Worm (Caenorhabditis elegans) whole organism, L2 larva: Measurements from ENCODE around the gene F37C12.14.
A peak's percentile ranks its signal among the peaks of the same experiment; 100 is the strongest.

Experiments
- C34F6.9 ChIP-seq: fragments of 150-350 bp; optimal IDR thresholded peaks from 2 replicates; lab custom pipeline; 2014; ENCODE audit warnings: missing biosample characterization, missing genetic modification characterization
- F13H6.1 ChIP-seq: sonication (generic microtip); optimal IDR thresholded peaks from 2 replicates; lab custom pipeline; 2016; ENCODE audit warnings: missing genetic modification characterization, missing compliant biosample characterization
- R02D3.7 ChIP-seq: fragments of 150-350 bp; optimal IDR thresholded peaks from 2 replicates; lab custom pipeline; 2014; ENCODE audit warnings: missing biosample characterization, missing genetic modification characterization
- ZK546.5 ChIP-seq: sonication (generic microtip); optimal IDR thresholded peaks from 2 replicates; lab custom pipeline; 2017; ENCODE audit warnings: missing biosample characterization, missing genetic modification characterization
- alr-1 ChIP-seq: fragments of 150-350 bp; optimal IDR thresholded peaks from 2 replicates; lab custom pipeline; 2014; ENCODE audit warnings: missing biosample characterization, missing genetic modification characterization
- aly-2 ChIP-seq: fragments of 150-350 bp; optimal IDR thresholded peaks from 2 replicates; lab custom pipeline; 2014; ENCODE audit warnings: missing biosample characterization, missing genetic modification characterization
- ama-1 ChIP-seq: fragments of 150-350 bp; optimal IDR thresholded peaks from 2 replicates; lab custom pipeline; 2018; ENCODE audit warnings: inconsistent platforms
- blmp-1 ChIP-seq: sonication (generic microtip); optimal IDR thresholded peaks from 2 replicates; lab custom pipeline; 2017; ENCODE audit warnings: missing genetic modification characterization, mild to moderate bottlenecking, missing compliant biosample characterization, antibody characterized with exemption, moderate library complexity; ENCODE audit not compliant: insufficient read depth
- ceh-16 ChIP-seq: fragments of 150-350 bp; optimal IDR thresholded peaks from 2 replicates; lab custom pipeline; 2014; ENCODE audit warnings: missing biosample characterization, missing genetic modification characterization
- ceh-82 ChIP-seq: fragments of 150-350 bp; optimal IDR thresholded peaks from 2 replicates; lab custom pipeline; 2014; ENCODE audit warnings: missing biosample characterization, missing genetic modification characterization
- dmd-4 ChIP-seq: sonication (generic microtip); optimal IDR thresholded peaks from 2 replicates; lab custom pipeline; 2017; ENCODE audit warnings: missing biosample characterization, missing genetic modification characterization
- egl-27 ChIP-seq: sonication (generic microtip); optimal IDR thresholded peaks from 3 replicates; lab custom pipeline; 2017; ENCODE audit warnings: missing biosample characterization, missing genetic modification reagents, missing genetic modification characterization
- elt-1 ChIP-seq: fragments of 150-350 bp; optimal IDR thresholded peaks from 2 replicates; lab custom pipeline; 2014; ENCODE audit warnings: missing biosample characterization, missing genetic modification characterization
- elt-3 ChIP-seq: sonication (generic microtip); optimal IDR thresholded peaks from 2 replicates; lab custom pipeline; 2017; ENCODE audit warnings: missing biosample characterization, missing genetic modification characterization
- fos-1 ChIP-seq: fragments of 150-350 bp; optimal IDR thresholded peaks from 2 replicates; lab custom pipeline; 2014; ENCODE audit warnings: missing biosample characterization, missing genetic modification characterization
- gmeb-1 ChIP-seq: fragments of 150-350 bp; optimal IDR thresholded peaks from 2 replicates; lab custom pipeline; 2014; ENCODE audit warnings: missing biosample characterization, missing genetic modification characterization
- lin-11 ChIP-seq: fragments of 150-350 bp; sonication (generic microtip); optimal IDR thresholded peaks from 2 replicates; lab custom pipeline; 2014; ENCODE audit warnings: missing biosample characterization, missing genetic modification characterization, inconsistent platforms, mixed read lengths
- lin-13 ChIP-seq: fragments of 150-350 bp; optimal IDR thresholded peaks from 2 replicates; lab custom pipeline; 2014; ENCODE audit warnings: missing biosample characterization, missing genetic modification reagents, missing genetic modification characterization
- lin-39 ChIP-seq: fragments of 150-350 bp; optimal IDR thresholded peaks from 2 replicates; lab custom pipeline; 2014; ENCODE audit warnings: missing biosample characterization, missing genetic modification reagents, missing genetic modification characterization
- lsy-2 ChIP-seq, 2 experiments: fragments of 150-350 bp in 1 of 2; sonication (generic microtip) in 1 of 2; optimal IDR thresholded peaks; 2 replicates each; lab custom pipeline; 2014 to 2017; ENCODE audit warnings: missing biosample characterization in 2 of 2, missing genetic modification characterization in 2 of 2
- mab-5 ChIP-seq: fragments of 150-350 bp; optimal IDR thresholded peaks from 2 replicates; lab custom pipeline; 2014; ENCODE audit warnings: missing biosample characterization, missing genetic modification characterization
- mdl-1 ChIP-seq, 2 experiments: fragments of 150-350 bp in 1 of 2; sonication (generic microtip) in 1 of 2; optimal IDR thresholded peaks; 2 replicates each; lab custom pipeline; 2017; ENCODE audit warnings: missing biosample characterization in 2 of 2, missing genetic modification characterization in 2 of 2
- nhr-10 ChIP-seq: sonication (generic microtip); optimal IDR thresholded peaks from 2 replicates; lab custom pipeline; 2017; ENCODE audit warnings: missing biosample characterization, missing genetic modification characterization
- nhr-11 ChIP-seq: fragments of 150-350 bp; optimal IDR thresholded peaks from 2 replicates; lab custom pipeline; 2014; ENCODE audit warnings: missing biosample characterization, missing genetic modification characterization
- nhr-12 ChIP-seq: fragments of 150-350 bp; optimal IDR thresholded peaks from 2 replicates; lab custom pipeline; 2014; ENCODE audit warnings: missing biosample characterization, missing genetic modification characterization
- nhr-129 ChIP-seq: fragments of 150-350 bp; optimal IDR thresholded peaks from 2 replicates; lab custom pipeline; 2014; ENCODE audit warnings: missing biosample characterization, missing genetic modification characterization
- nhr-23 ChIP-seq: fragments of 150-350 bp; optimal IDR thresholded peaks from 2 replicates; lab custom pipeline; 2014; ENCODE audit warnings: missing biosample characterization, missing genetic modification reagents, missing genetic modification characterization
- nhr-237 ChIP-seq: fragments of 150-350 bp; optimal IDR thresholded peaks from 2 replicates; lab custom pipeline; 2014; ENCODE audit warnings: missing biosample characterization, missing genetic modification characterization
- nhr-25 ChIP-seq: fragments of 150-350 bp; sonication (generic microtip); optimal IDR thresholded peaks from 3 replicates; lab custom pipeline; 2014; ENCODE audit warnings: missing biosample characterization, missing genetic modification characterization
- nhr-6 ChIP-seq: fragments of 150-350 bp; optimal IDR thresholded peaks from 2 replicates; lab custom pipeline; 2014; ENCODE audit warnings: missing biosample characterization, missing genetic modification characterization
- nhr-77 ChIP-seq: fragments of 150-350 bp; optimal IDR thresholded peaks from 2 replicates; lab custom pipeline; 2014; ENCODE audit warnings: missing biosample characterization, missing genetic modification characterization
- peb-1 ChIP-seq: fragments of 150-350 bp; optimal IDR thresholded peaks from 2 replicates; lab custom pipeline; 2014; ENCODE audit warnings: missing biosample characterization, missing genetic modification characterization
- sem-4 ChIP-seq: fragments of 150-350 bp; optimal IDR thresholded peaks from 2 replicates; lab custom pipeline; 2014; ENCODE audit warnings: missing biosample characterization, missing genetic modification reagents, missing genetic modification characterization
- skn-1 ChIP-seq: sonication (generic microtip); optimal IDR thresholded peaks from 2 replicates; lab custom pipeline; 2017; ENCODE audit warnings: missing biosample characterization, missing genetic modification characterization
- sma-3 ChIP-seq: sonication (generic microtip); optimal IDR thresholded peaks from 2 replicates; lab custom pipeline; 2016; ENCODE audit warnings: missing genetic modification reagents, missing genetic modification characterization, missing compliant biosample characterization
- snpc-4 ChIP-seq: fragments of 150-350 bp; optimal IDR thresholded peaks from 2 replicates; lab custom pipeline; 2014; ENCODE audit warnings: missing biosample characterization, missing genetic modification characterization
- unc-55 ChIP-seq: fragments of 150-350 bp; sonication (generic microtip); optimal IDR thresholded peaks from 3 replicates; lab custom pipeline; 2014; ENCODE audit warnings: missing biosample characterization, missing genetic modification reagents, missing genetic modification characterization
- unc-62 ChIP-seq: fragments of 150-350 bp; optimal IDR thresholded peaks from 2 replicates; lab custom pipeline; 2014; ENCODE audit warnings: missing biosample characterization, missing genetic modification reagents, missing genetic modification characterization
- zag-1 ChIP-seq: fragments of 150-350 bp; optimal IDR thresholded peaks from 2 replicates; lab custom pipeline; 2014; ENCODE audit warnings: missing biosample characterization, missing genetic modification characterization
- ztf-1 ChIP-seq: fragments of 200-800 bp; sonication (Bioruptor generic); conservative IDR thresholded peaks from 2 replicates; pipeline ENCODE4 v1.3.6; 2022; ENCODE audit warnings: missing genetic modification characterization, missing compliant biosample characterization
- ztf-11 ChIP-seq: sonication (generic microtip); optimal IDR thresholded peaks from 2 replicates; lab custom pipeline; 2017; ENCODE audit warnings: missing biosample characterization, missing genetic modification characterization
- ztf-4 ChIP-seq: fragments of 150-350 bp; optimal IDR thresholded peaks from 2 replicates; lab custom pipeline; 2014; ENCODE audit warnings: missing biosample characterization, missing genetic modification characterization

Gene F37C12.14

ce11 chrIII:7198838-7199237, 13.5 kb upstream of the F37C12.14 start, which contains the start of gene pfd-5 (continued):
- TF ChIP-seq mab-5 (tag; lab: Kevin White, UChicago) = no peak
- no peak for TF ChIP-seq peb-1 (tag; lab: Kevin White, UChicago)
- TF ChIP-seq nhr-25 (tag; lab: Kevin White, UChicago) = peak; percentile 37
- no peak for TF ChIP-seq ztf-1 (GFP tag; lab: Robert Waterston, UW)
- no peak for TF ChIP-seq alr-1
- peak; percentile 29 for TF ChIP-seq fos-1 (tag; lab: Kevin White, UChicago)
- TF ChIP-seq nhr-10 = no peak
- TF ChIP-seq elt-1 = no peak
- peak; percentile 33 for TF ChIP-seq egl-27
- TF ChIP-seq R02D3.7 (tag; lab: Kevin White, UChicago) = no peak
- no peak for TF ChIP-seq ceh-82 (tag; lab: Kevin White, UChicago)
- TF ChIP-seq skn-1 (tag; lab: Kevin White, UChicago) = no peak
- TF ChIP-seq ztf-11 = no peak
- no peak for TF ChIP-seq nhr-12 (tag; lab: Kevin White, UChicago)
- TF ChIP-seq nhr-6 (tag; lab: Kevin White, UChicago) = no peak
- peak; percentile 49 for TF ChIP-seq F13H6.1
- TF ChIP-seq lin-39 (tag; lab: Kevin White, UChicago) = no peak
- TF ChIP-seq blmp-1 = no peak
- no peak for TF ChIP-seq unc-62 (GFP tag; lab: Kevin White, UChicago)
- TF ChIP-seq ZK546.5 (tag; lab: Kevin White, UChicago) = no peak
- TF ChIP-seq sem-4 (tag; lab: Kevin White, UChicago) = no peak
- no peak for TF ChIP-seq zag-1
- TF ChIP-seq ceh-16 = no peak
- no peak for TF ChIP-seq ztf-4 (tag; lab: Kevin White, UChicago)

- no peak for TF ChIP-seq unc-62 (GFP tag; lab: Kevin White, UChicago)
- peak; percentile 8 for TF ChIP-seq ama-1
Observed at ce11 chrIII:7197973-7198372, 12.6 kb upstream of the F37C12.14 start, which contains the start of gene exos-9. Gene exos-9 (minus strand): TSS chrIII:7198073.

DNA sequence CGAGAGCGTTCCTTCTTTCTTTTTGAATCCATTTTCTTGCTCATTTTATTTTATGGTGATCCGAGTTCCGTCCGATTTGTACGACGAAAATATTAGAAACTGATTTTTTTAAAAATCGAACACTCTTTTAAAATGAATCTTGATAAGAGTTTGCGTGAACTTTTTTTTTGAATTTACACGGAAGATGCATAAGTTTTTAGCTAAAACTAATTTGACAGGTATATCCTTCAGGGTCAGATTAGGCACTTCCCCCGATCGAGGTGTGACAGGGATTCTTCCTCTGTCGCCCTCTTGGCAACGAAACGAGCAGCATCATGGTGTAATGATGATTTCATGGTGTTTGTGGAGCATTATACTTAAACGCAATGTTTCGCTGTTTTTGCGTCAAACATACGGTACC, 10.0 kb upstream of the F37C12.14 start, which contains the start of gene F37C12.18:
TSS of gene F37C12.18 (minus strand) at position 101 of the 400 bp plus-strand sequence.
- no peak for TF ChIP-seq lin-13 (GFP tag; lab: Kevin White, UChicago)
- TF ChIP-seq ceh-82 (tag; lab: Kevin White, UChicago) = no peak
- TF ChIP-seq lsy-2 (tag; optimal IDR thresholded peaks at IDR 0.05; lab: Kevin White, UChicago) = no peak
- TF ChIP-seq egl-27 = no peak
- TF ChIP-seq alr-1 = no peak
- no peak for TF ChIP-seq lin-11
- no peak for TF ChIP-seq ztf-11
- no peak for TF ChIP-seq elt-1
- no peak for TF ChIP-seq aly-2
- no peak for TF ChIP-seq nhr-10
- TF ChIP-seq gmeb-1 (tag; lab: Kevin White, UChicago) = no peak
- no peak for TF ChIP-seq nhr-237 (tag; lab: Kevin White, UChicago)

DNA sequence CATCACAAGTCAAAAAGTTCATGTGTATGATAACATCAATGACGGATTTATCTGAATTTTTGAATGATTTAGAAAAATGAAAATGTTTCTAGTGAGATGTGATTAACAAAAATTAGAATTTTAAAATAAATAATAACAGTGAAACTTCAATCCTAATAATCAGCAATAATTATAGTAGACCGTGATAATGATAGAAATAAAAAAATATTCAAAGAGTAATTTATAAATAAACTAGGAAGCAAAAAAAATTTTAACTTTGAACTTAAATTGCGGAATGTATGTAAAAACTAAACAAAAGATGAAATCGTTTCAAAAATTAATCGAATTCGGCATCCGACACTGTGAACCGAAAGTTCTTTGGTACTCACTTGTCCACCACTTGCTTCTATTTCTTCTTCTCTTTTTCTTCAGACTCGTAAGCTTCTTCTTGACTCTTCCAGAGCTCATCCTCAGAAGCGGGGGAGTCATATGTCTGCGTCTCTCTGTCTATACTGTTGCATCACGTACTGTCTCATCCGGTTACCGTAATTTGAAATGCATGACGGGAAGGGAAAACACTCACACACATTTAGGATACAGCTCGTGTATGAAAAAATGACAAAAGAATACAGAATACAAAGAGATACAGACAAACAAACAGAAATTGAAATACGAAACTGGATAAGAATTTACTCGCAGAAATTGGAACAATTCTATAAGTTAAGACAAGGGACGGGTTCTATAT, 7.7 kb upstream of the F37C12.14 start, which contains the start of gene mec-14:
TSS of gene mec-14 (minus strand) at position 51 of the 724 bp plus-strand sequence.
- TF ChIP-seq mdl-1 (tag; optimal IDR thresholded peaks at IDR 0.05; lab: Kevin White, UChicago) = no peak
- TF ChIP-seq unc-55 (GFP tag; lab: Kevin White, UChicago) = peak; percentile 68

DNA sequence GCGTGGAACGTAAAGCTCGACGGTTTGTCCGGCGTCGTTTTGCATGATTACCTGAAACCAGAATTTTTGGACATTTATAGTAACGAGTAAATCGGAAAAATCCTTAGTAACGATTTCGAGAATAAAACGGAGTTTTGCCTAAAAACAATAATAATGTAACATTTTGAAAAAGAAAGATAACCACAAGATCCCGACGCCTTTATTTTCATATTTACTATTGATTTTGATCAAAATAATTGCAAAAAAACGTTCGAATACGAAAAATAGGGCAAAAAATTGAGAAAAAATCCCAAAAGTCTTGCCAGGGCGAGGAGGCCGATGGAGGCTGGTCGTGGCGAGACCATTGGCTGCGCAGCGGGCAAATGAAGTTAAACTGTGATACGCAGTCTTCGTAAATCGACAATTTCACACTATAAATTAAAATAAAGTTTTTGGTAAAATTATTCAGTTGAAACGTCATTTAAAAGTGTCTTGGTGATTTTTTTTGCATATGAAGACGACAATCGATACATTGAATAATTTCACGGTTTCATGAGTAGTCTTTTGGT, 4.3 kb upstream of the F37C12.14 start, which contains the start of gene rps-21:
TSS of gene rps-21 (minus strand) at position 51 of the 548 bp plus-strand sequence.
- TF ChIP-seq ama-1 = no peak
- peak; percentile 70 for TF ChIP-seq nhr-129
- TF ChIP-seq nhr-77 (tag; lab: Kevin White, UChicago) = peak; percentile 46
- TF ChIP-seq snpc-4 = peak; percentile 59
- TF ChIP-seq egl-27 = peak; percentile 73
- TF ChIP-seq lsy-2 (tag; optimal IDR thresholded peaks at IDR 0.05; lab: Kevin White, UChicago) = peak; percentile 84 to 93
- no peak for TF ChIP-seq lin-39 (tag; lab: Kevin White, UChicago)
- peak; percentile 94 for TF ChIP-seq unc-55 (GFP tag; lab: Kevin White, UChicago)
- peak; percentile 84 for TF ChIP-seq sma-3 (GFP tag; lab: Kevin White, UChicago)
- no peak for TF ChIP-seq nhr-237 (tag; lab: Kevin White, UChicago)
- no peak for TF ChIP-seq unc-62 (GFP tag; lab: Kevin White, UChicago)
- TF ChIP-seq nhr-11 (tag; lab: Kevin White, UChicago) = no peak
- TF ChIP-seq fos-1 (tag; lab: Kevin White, UChicago) = peak; percentile 66
- TF ChIP-seq elt-1 = no peak
- TF ChIP-seq lin-13 (GFP tag; lab: Kevin White, UChicago) = peak; percentile 91
- TF ChIP-seq ztf-11 = no peak
- no peak for TF ChIP-seq skn-1 (tag; lab: Kevin White, UChicago)
- no peak for TF ChIP-seq peb-1 (tag; lab: Kevin White, UChicago)
- TF ChIP-seq elt-3 (tag; lab: Kevin White, UChicago) = no peak
- TF ChIP-seq mab-5 (tag; lab: Kevin White, UChicago) = peak; percentile 46
- no peak for TF ChIP-seq aly-2
- no peak for TF ChIP-seq dmd-4 (tag; lab: Kevin White, UChicago)
- TF ChIP-seq ceh-82 (tag; lab: Kevin White, UChicago) = no peak
- no peak for TF ChIP-seq nhr-12 (tag; lab: Kevin White, UChicago)
- TF ChIP-seq C34F6.9 (tag; lab: Kevin White, UChicago) = peak; percentile 87
- TF ChIP-seq ceh-16 = peak; percentile 37
- TF ChIP-seq nhr-10 = no peak
- TF ChIP-seq nhr-23 (tag; lab: Kevin White, UChicago) = no peak
- peak; percentile 46 for TF ChIP-seq sem-4 (tag; lab: Kevin White, UChicago)
- peak; percentile 43 for TF ChIP-seq blmp-1
